Fruit fly (Drosophila melanogaster) S2 (cell line): ENCODE results near the gene wus.

Experiments
- CG8478 ChIP-seq: fragments of >200 bp; optimal IDR thresholded peaks from 2 replicates; lab custom pipeline; 2018
- CTCF ChIP-seq, 2 experiments: fragments of >200 bp; optimal IDR thresholded peaks; 2 replicates each; lab custom pipeline; 2018

dm6 chrX:16948371-16948770 lies 7.7 kb upstream of the wus start, which contains the start of gene CG13000:
- TF ChIP-seq CG8478 (lab: Kevin White, UChicago) (no peak), CTCF (optimal IDR thresholded peaks at IDR 0.05; lab: Kevin White, UChicago) (no peak)
